Fruit fly (Drosophila melanogaster) whole organism, embryonic: Measurements from ENCODE around the gene Atg8b.
A peak's percentile ranks its signal among the peaks of the same experiment; 100 is the strongest.

Experiments
- Ada2b ChIP-seq: fragments of 200-800 bp; sonication (Bioruptor generic); IDR thresholded peaks from 2 replicates; pipeline ENCODE4 v1.3.6; 2022; ENCODE audit warnings: missing biosample characterization, missing genetic modification characterization
- CG11085 ChIP-seq: fragments of 200-800 bp; sonication (Bioruptor generic); IDR thresholded peaks from 2 replicates; pipeline ENCODE4 v1.3.6; 2022; ENCODE audit warnings: missing biosample characterization, missing genetic modification characterization
- CG11504 ChIP-seq: fragments of 200-800 bp; sonication (Bioruptor generic); optimal IDR thresholded peaks from 3 replicates; lab custom pipeline; 2019; ENCODE audit warnings: missing biosample characterization, mild to moderate bottlenecking, missing genetic modification characterization, moderate library complexity
- CG11695 ChIP-seq: fragments of 200-800 bp; sonication (Bioruptor generic); IDR thresholded peaks from 3 replicates; pipeline ENCODE4 v1.3.6; 2022; ENCODE audit warnings: missing biosample characterization, missing genetic modification characterization
- CG11723 ChIP-seq: fragments of 200-800 bp; sonication (Bioruptor generic); optimal IDR thresholded peaks from 2 replicates; lab custom pipeline; 2017; ENCODE audit warnings: missing biosample characterization, mild to moderate bottlenecking, missing genetic modification characterization
- CG12219 ChIP-seq: fragments of 200-800 bp; sonication (Bioruptor generic); optimal IDR thresholded peaks from 3 replicates; lab custom pipeline; 2018; ENCODE audit warnings: missing biosample characterization, mild to moderate bottlenecking, missing genetic modification characterization
- CG12744 ChIP-seq: fragments of 200-800 bp; sonication (Bioruptor generic); optimal IDR thresholded peaks from 2 replicates; lab custom pipeline; 2016; ENCODE audit warnings: missing biosample characterization, missing genetic modification characterization
- CG12769 ChIP-seq: fragments of 200-800 bp; sonication (Bioruptor generic); optimal IDR thresholded peaks from 2 replicates; lab custom pipeline; 2019; ENCODE audit warnings: missing biosample characterization, mild to moderate bottlenecking, missing genetic modification characterization, moderate library complexity
- CG13287 ChIP-seq: fragments of 200-800 bp; sonication (Bioruptor generic); IDR thresholded peaks from 2 replicates; pipeline ENCODE4 v1.3.6; 2022; ENCODE audit warnings: missing biosample characterization, missing genetic modification characterization; ENCODE audit not compliant: partially characterized antibody
- CG14710 ChIP-seq: fragments of 200-800 bp; sonication (Bioruptor generic); optimal IDR thresholded peaks from 3 replicates; lab custom pipeline; 2019; ENCODE audit warnings: missing biosample characterization, mild to moderate bottlenecking, missing genetic modification characterization, moderate library complexity
- CG15269 ChIP-seq: fragments of 200-800 bp; sonication (Bioruptor generic); optimal IDR thresholded peaks from 2 replicates; lab custom pipeline; 2018; ENCODE audit warnings: missing biosample characterization, mild to moderate bottlenecking, missing genetic modification characterization, moderate library complexity
- CG1603 ChIP-seq: fragments of 200-800 bp; sonication (Bioruptor generic); optimal IDR thresholded peaks from 2 replicates; lab custom pipeline; 2019; ENCODE audit warnings: missing biosample characterization, mild to moderate bottlenecking, missing genetic modification characterization, moderate library complexity
- CG16779 ChIP-seq: fragments of 200-800 bp; sonication (Bioruptor generic); IDR thresholded peaks from 2 replicates; pipeline ENCODE4 v1.3.6; 2022; ENCODE audit warnings: missing biosample characterization, missing genetic modification characterization
- CG16863 ChIP-seq: fragments of 200-800 bp; sonication (Bioruptor generic); optimal IDR thresholded peaks from 3 replicates; lab custom pipeline; 2016; ENCODE audit warnings: missing biosample characterization, missing genetic modification characterization
- CG2116 ChIP-seq: fragments of 200-800 bp; sonication (Bioruptor generic); optimal IDR thresholded peaks from 3 replicates; lab custom pipeline; 2018; ENCODE audit warnings: missing biosample characterization, mild to moderate bottlenecking, missing genetic modification characterization
- CG2129 ChIP-seq: fragments of 200-800 bp; sonication (Bioruptor generic); IDR thresholded peaks from 2 replicates; pipeline ENCODE4 v1.3.6; 2022; ENCODE audit warnings: missing biosample characterization, missing genetic modification characterization; ENCODE audit not compliant: partially characterized antibody
- CG2875 ChIP-seq: fragments of 200-800 bp; sonication (Bioruptor generic); optimal IDR thresholded peaks from 2 replicates; lab custom pipeline; 2017; ENCODE audit warnings: missing biosample characterization, mild to moderate bottlenecking, missing genetic modification characterization, missing genetic modification reagents
- CG34224 ChIP-seq: fragments of 200-800 bp; sonication (Bioruptor generic); IDR thresholded peaks from 3 replicates; pipeline ENCODE4 v1.3.6; 2022; ENCODE audit warnings: missing biosample characterization, missing genetic modification characterization; ENCODE audit not compliant: partially characterized antibody
- CG4424 ChIP-seq: fragments of 200-800 bp; sonication (Bioruptor generic); optimal IDR thresholded peaks from 3 replicates; lab custom pipeline; 2016; ENCODE audit warnings: missing biosample characterization, missing genetic modification characterization
- Deaf1 ChIP-seq: fragments of 200-800 bp; optimal IDR thresholded peaks from 3 replicates; lab custom pipeline; 2019; ENCODE audit warnings: missing biosample characterization, mild to moderate bottlenecking, missing genetic modification characterization, moderate library complexity
- E2f1 ChIP-seq: fragments of 200-800 bp; sonication (Bioruptor generic); IDR thresholded peaks from 2 replicates; pipeline ENCODE4 v1.3.6; 2022; ENCODE audit warnings: missing biosample characterization, missing genetic modification characterization
- E2f2 ChIP-seq: fragments of 200-800 bp; sonication (Bioruptor generic); IDR thresholded peaks from 2 replicates; pipeline ENCODE4 v1.3.6; 2022; ENCODE audit warnings: missing biosample characterization, missing genetic modification characterization
- Ets97D ChIP-seq: fragments of 200-800 bp; sonication (Bioruptor generic); optimal IDR thresholded peaks from 3 replicates; lab custom pipeline; 2016; ENCODE audit warnings: missing biosample characterization, missing genetic modification characterization
- Hr39 ChIP-seq: fragments of >200 bp; optimal IDR thresholded peaks from 2 replicates; lab custom pipeline; 2017
- Meics ChIP-seq: fragments of 200-800 bp; sonication (Bioruptor generic); optimal IDR thresholded peaks from 2 replicates; lab custom pipeline; 2017; ENCODE audit warnings: missing biosample characterization, mild to moderate bottlenecking, missing genetic modification characterization
- Mrtf ChIP-seq: fragments of 200-800 bp; sonication (Bioruptor generic); IDR thresholded peaks from 3 replicates; pipeline ENCODE4 v1.3.6; 2022; ENCODE audit warnings: missing biosample characterization, missing genetic modification characterization
- NC2α ChIP-seq: fragments of 200-800 bp; sonication (Bioruptor generic); optimal IDR thresholded peaks from 2 replicates; lab custom pipeline; 2016; ENCODE audit warnings: missing biosample characterization, missing genetic modification characterization
- NfI ChIP-seq: fragments of 200-800 bp; sonication (Bioruptor generic); optimal IDR thresholded peaks from 3 replicates; lab custom pipeline; 2018; ENCODE audit warnings: missing biosample characterization, mild to moderate bottlenecking, missing genetic modification characterization, moderate library complexity
- Opbp ChIP-seq: fragments of 200-800 bp; sonication (Bioruptor generic); IDR thresholded peaks from 3 replicates; pipeline ENCODE4 v1.3.6; 2022; ENCODE audit warnings: missing biosample characterization, missing genetic modification characterization; ENCODE audit not compliant: partially characterized antibody
- Stat92E ChIP-seq, 3 experiments: fragments of >200 bp in 2 of 3; fragments of 200-800 bp in 1 of 3; sonication (Bioruptor generic) in 1 of 3; optimal IDR thresholded peaks; 2 replicates each; lab custom pipeline; 2017 to 2019; ENCODE audit warnings: missing biosample characterization in 3 of 3, missing genetic modification characterization in 3 of 3, mild to moderate bottlenecking in 1 of 3, moderate library complexity in 1 of 3
- ase ChIP-seq: fragments of 200-800 bp; sonication (Bioruptor generic); IDR thresholded peaks from 3 replicates; pipeline ENCODE4 v1.3.6; 2022; ENCODE audit warnings: missing biosample characterization, missing genetic modification characterization
- az2 ChIP-seq: fragments of 200-800 bp; sonication (Bioruptor generic); optimal IDR thresholded peaks from 3 replicates; lab custom pipeline; 2016; ENCODE audit warnings: missing biosample characterization, missing genetic modification characterization
- bbx ChIP-seq: fragments of 200-800 bp; sonication (Bioruptor generic); IDR thresholded peaks from 2 replicates; pipeline ENCODE4 v1.3.6; 2022; ENCODE audit warnings: missing biosample characterization, missing genetic modification characterization; ENCODE audit not compliant: partially characterized antibody
- br ChIP-seq: fragments of >200 bp; optimal IDR thresholded peaks from 2 replicates; lab custom pipeline; 2017
- croc ChIP-seq: fragments of 200-800 bp; sonication (Bioruptor generic); conservative IDR thresholded peaks from 3 replicates; pipeline ENCODE4 v1.3.6; 2022; ENCODE audit warnings: missing biosample characterization, missing genetic modification characterization
- dan ChIP-seq: fragments of 200-800 bp; sonication (Bioruptor generic); IDR thresholded peaks from 2 replicates; pipeline ENCODE4 v1.3.6; 2022; ENCODE audit warnings: missing biosample characterization, missing genetic modification characterization
- gt ChIP-seq: fragments of 200-800 bp; sonication (Bioruptor generic); IDR thresholded peaks from 2 replicates; pipeline ENCODE4 v1.3.6; 2022; ENCODE audit warnings: missing biosample characterization, missing genetic modification characterization
- hbn ChIP-seq: fragments of 200-800 bp; sonication (Bioruptor generic); IDR thresholded peaks from 2 replicates; pipeline ENCODE4 v1.3.6; 2022; ENCODE audit warnings: missing biosample characterization, missing genetic modification characterization; ENCODE audit not compliant: partially characterized antibody
- ind ChIP-seq: fragments of 200-800 bp; sonication (Bioruptor generic); optimal IDR thresholded peaks from 3 replicates; lab custom pipeline; 2016; ENCODE audit warnings: missing biosample characterization, missing genetic modification characterization
- jigr1 ChIP-seq: fragments of 200-800 bp; sonication (Bioruptor generic); IDR thresholded peaks from 3 replicates; pipeline ENCODE4 v1.3.6; 2022; ENCODE audit warnings: missing biosample characterization, missing genetic modification characterization
- lola ChIP-seq, 3 experiments: fragments of >200 bp in 2 of 3; fragments of 200-800 bp in 1 of 3; sonication (Bioruptor generic) in 1 of 3; optimal IDR thresholded peaks; 2 replicates each; lab custom pipeline; 2017 to 2019; ENCODE audit warnings: missing biosample characterization in 3 of 3, missing genetic modification characterization in 3 of 3, mild to moderate bottlenecking in 1 of 3, moderate library complexity in 1 of 3
- pan ChIP-seq, 4 experiments: fragments of >200 bp in 3 of 4; fragments of 200-800 bp in 1 of 4; sonication (Bioruptor generic) in 1 of 4; optimal IDR thresholded peaks in 3 of 4; IDR thresholded peaks in 1 of 4; 2 replicates each; pipeline versions ENCODE4 v1.3.6 to Lab custom; 2017 to 2022; ENCODE audit warnings: missing biosample characterization in 2 of 4, missing genetic modification characterization in 2 of 4, mixed read lengths in 1 of 4
- ranshi ChIP-seq: fragments of 200-800 bp; sonication (Bioruptor generic); IDR thresholded peaks from 2 replicates; pipeline ENCODE4 v1.3.6; 2022; ENCODE audit warnings: missing biosample characterization, missing genetic modification characterization
- sens ChIP-seq: fragments of 200-800 bp; sonication (Bioruptor generic); peaks from one replicate; lab custom pipeline; 2016; ENCODE audit warnings: missing biosample characterization, missing genetic modification characterization
- seq ChIP-seq: fragments of 200-800 bp; sonication (Bioruptor generic); IDR thresholded peaks from 2 replicates; pipeline ENCODE4 v1.3.6; 2022; ENCODE audit warnings: missing biosample characterization, missing genetic modification characterization
- sob ChIP-seq: fragments of 200-800 bp; sonication (Bioruptor generic); IDR thresholded peaks from 2 replicates; pipeline ENCODE4 v1.3.6; 2022; ENCODE audit warnings: missing biosample characterization, missing genetic modification characterization
- unc-4 ChIP-seq: fragments of 200-800 bp; sonication (Bioruptor generic); IDR thresholded peaks from 2 replicates; pipeline ENCODE4 v1.3.6; 2022; ENCODE audit warnings: missing biosample characterization, missing genetic modification characterization; ENCODE audit not compliant: partially characterized antibody
- vfl ChIP-seq: fragments of 200-800 bp; sonication (Bioruptor generic); optimal IDR thresholded peaks from 2 replicates; lab custom pipeline; 2016; ENCODE audit warnings: missing biosample characterization, missing genetic modification characterization
- vnd ChIP-seq: fragments of 200-800 bp; sonication (Bioruptor generic); IDR thresholded peaks from 3 replicates; pipeline ENCODE4 v1.3.6; 2022; ENCODE audit warnings: missing biosample characterization, missing genetic modification characterization; ENCODE audit not compliant: partially characterized antibody

The Atg8b gene

DNA sequence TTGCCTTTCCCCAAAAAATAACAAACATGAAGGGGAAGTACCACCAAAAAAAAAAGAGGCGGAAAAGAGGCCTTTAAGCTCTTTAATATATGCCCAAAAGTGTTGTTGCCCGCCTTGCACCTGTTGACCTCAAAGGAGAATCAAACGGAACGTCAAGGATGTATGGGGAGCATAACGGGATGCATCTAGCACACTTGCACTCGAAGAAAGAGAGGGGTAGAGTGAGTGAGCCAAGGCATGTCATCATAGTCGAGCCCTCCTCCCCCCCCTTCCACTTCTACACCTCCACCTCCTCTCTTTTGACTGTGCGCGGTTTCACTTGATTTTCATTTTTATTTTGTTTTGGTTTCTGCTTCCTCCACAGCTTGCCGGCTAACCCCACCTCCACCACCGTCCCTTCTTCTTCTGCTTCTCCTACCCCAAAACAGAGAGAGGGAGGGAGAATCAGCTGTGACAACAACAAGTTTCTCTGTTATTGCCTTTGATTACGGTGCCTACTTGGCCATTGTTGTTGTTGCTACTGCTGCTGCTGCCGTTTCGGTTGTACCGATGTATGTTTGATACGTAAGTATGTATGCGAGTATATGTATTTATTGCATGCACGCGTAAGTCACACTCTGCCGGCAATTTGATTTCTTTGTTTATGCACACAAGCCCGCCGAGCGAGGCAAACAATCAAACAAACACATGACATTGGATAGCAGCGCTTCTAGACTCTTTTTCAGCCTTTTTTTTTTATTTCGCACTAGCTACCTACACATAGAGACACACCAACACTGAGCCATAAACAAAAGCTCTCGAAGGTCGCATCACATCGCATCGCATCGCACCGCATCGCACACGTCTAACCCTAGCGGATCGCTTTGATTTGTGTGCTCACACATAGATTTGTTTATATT is 12.0 kb downstream of the Atg8b start (continued):
- TF ChIP-seq gt (GFP tag; lab: Robert Waterston, UW), result no peak
- TF ChIP-seq ind, result no peak
- TF ChIP-seq sob (GFP tag; lab: Robert Waterston, UW), result no peak
- TF ChIP-seq CG11504 (tag; lab: Kevin White, UChicago), result no peak
- no peak for TF ChIP-seq CG13287 (GFP tag; lab: Robert Waterston, UW)
- TF ChIP-seq CG12219 (GFP tag; lab: Kevin White, UChicago), result no peak
- no peak for TF ChIP-seq CG2129 (GFP tag; lab: Robert Waterston, UW)
- TF ChIP-seq CG11695, result no peak
- no peak for TF ChIP-seq Meics (GFP tag; lab: Kevin White, UChicago)
- no peak for TF ChIP-seq CG34224 (GFP tag; lab: Robert Waterston, UW)
- TF ChIP-seq CG2875 (GFP tag; lab: Kevin White, UChicago), result no peak
- TF ChIP-seq CG11085 (GFP tag; lab: Robert Waterston, UW), result no peak
- TF ChIP-seq sens (GFP tag; lab: Kevin White, UChicago), result peak; percentile 62
- no peak for TF ChIP-seq CG1603
- TF ChIP-seq ranshi, result no peak
- TF ChIP-seq Deaf1 (tag; lab: Kevin White, UChicago), result no peak
- no peak for TF ChIP-seq croc (GFP tag; lab: Robert Waterston, UW)
- no peak for TF ChIP-seq Hr39
- no peak for TF ChIP-seq CG16779 (GFP tag; lab: Robert Waterston, UW)
- no peak for TF ChIP-seq CG12769 (tag; lab: Kevin White, UChicago)
- no peak for TF ChIP-seq bbx
- no peak for TF ChIP-seq CG2116 (GFP tag; lab: Kevin White, UChicago)
- 0 out of 3 replicates have a peak, but pooled peaks have one; percentile 18 for TF ChIP-seq Opbp
- no peak for TF ChIP-seq Mrtf (GFP tag; lab: Robert Waterston, UW)
- no peak for TF ChIP-seq pan (optimal IDR thresholded peaks at IDR 0.05; lab: Kevin White, UChicago)
- TF ChIP-seq pan (GFP tag; optimal IDR thresholded peaks at IDR 0.05 in 1 of 2, IDR thresholded peaks at IDR 0.05 in 1 of 2), result no peak
- no peak for TF ChIP-seq E2f2
- no peak for TF ChIP-seq vfl (GFP tag; lab: Kevin White, UChicago)
- TF ChIP-seq E2f1 (GFP tag; lab: Robert Waterston, UW), result no peak
- no peak for TF ChIP-seq hbn (GFP tag; lab: Robert Waterston, UW)
- TF ChIP-seq CG11723 (GFP tag; lab: Kevin White, UChicago), result no peak
- TF ChIP-seq unc-4 (GFP tag; lab: Robert Waterston, UW), result no peak
- TF ChIP-seq az2 (GFP tag; lab: Kevin White, UChicago), result no peak
- TF ChIP-seq vnd (GFP tag; lab: Robert Waterston, UW), result no peak
- TF ChIP-seq br (lab: Kevin White, UChicago), result no peak
- TF ChIP-seq CG4424 (GFP tag; lab: Kevin White, UChicago), result no peak
- no peak for TF ChIP-seq jigr1 (GFP tag; lab: Robert Waterston, UW)
- TF ChIP-seq CG14710 (tag; lab: Kevin White, UChicago), result peak; percentile 0
- no peak for TF ChIP-seq ase
- TF ChIP-seq CG12744 (GFP tag; lab: Kevin White, UChicago), result no peak
- no peak for TF ChIP-seq NC2α (GFP tag; lab: Kevin White, UChicago)
- TF ChIP-seq Stat92E (GFP tag; optimal IDR thresholded peaks at IDR 0.05; lab: Kevin White, UChicago), result peak in 1 of 3 experiments; percentile 16
- TF ChIP-seq dan (GFP tag; lab: Robert Waterston, UW), result no peak
- TF ChIP-seq CG16863 (GFP tag; lab: Kevin White, UChicago), result no peak
- TF ChIP-seq NfI (GFP tag; lab: Kevin White, UChicago), result no peak
- no peak for TF ChIP-seq Ets97D (GFP tag; lab: Kevin White, UChicago)
- TF ChIP-seq lola (GFP tag; optimal IDR thresholded peaks at IDR 0.05; lab: Kevin White, UChicago), result peak in 1 of 3 experiments; percentile 2
- TF ChIP-seq Ada2b, result no peak
- TF ChIP-seq seq (GFP tag; lab: Robert Waterston, UW), result no peak
- no peak for TF ChIP-seq CG15269 (tag; lab: Kevin White, UChicago)
